Worm (Caenorhabditis elegans): Measurements from ENCODE around the gene ZK896.4.

DNA sequence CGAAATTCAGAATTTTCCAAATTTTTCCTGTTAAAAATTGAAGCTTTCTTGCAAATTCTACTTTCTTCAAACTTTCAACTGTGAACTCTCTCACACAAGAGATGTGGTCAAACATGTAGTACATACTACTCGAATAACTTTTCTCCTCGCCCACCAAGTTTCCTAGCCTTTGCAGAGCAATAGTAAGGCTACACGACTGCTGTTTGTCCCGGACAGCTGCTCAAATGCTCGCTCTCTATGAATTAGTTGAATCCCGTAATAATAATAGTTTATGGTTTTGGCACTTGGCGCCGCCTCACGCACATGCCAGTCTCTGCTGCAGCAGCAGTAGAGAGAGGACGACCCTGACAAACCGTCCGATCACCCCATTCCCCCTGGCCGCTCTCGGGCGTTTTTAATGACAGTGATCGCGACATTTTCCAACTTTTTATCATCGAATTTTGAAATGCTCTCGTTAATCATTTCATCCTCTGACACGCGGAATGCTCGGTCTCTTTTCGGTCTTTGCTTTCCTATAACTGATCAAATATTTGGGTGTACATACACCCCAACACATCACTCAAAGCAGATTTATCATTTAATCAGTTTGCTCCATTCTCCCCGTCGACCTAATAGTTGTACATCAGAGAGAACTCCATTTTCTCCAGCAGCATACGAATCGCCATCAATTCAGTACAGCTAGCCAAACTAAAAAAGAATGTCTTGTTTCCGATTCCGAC is 49.2 kb downstream of the ZK896.4 start:
- no peak for TF ChIP-seq ceh-9 (tag; optimal IDR thresholded peaks at IDR 0.05)
- TF ChIP-seq pag-3 (tag; optimal IDR thresholded peaks at IDR 0.05; ENCODE audit: borderline replicate concordance) = no peak
- TF ChIP-seq pha-2 (tag; optimal IDR thresholded peaks at IDR 0.05) = no peak
- no peak for TF ChIP-seq pqm-1 (tag; optimal IDR thresholded peaks at IDR 0.05)
- no peak for TF ChIP-seq ama-1 (optimal IDR thresholded peaks at IDR 0.05)
- no peak for TF ChIP-seq ceh-2 (tag; optimal IDR thresholded peaks at IDR 0.05)
- TF ChIP-seq rnt-1 (tag; optimal IDR thresholded peaks at IDR 0.05) = no peak
- TF ChIP-seq nhr-11 (tag; optimal IDR thresholded peaks at IDR 0.05) = no peak
- TF ChIP-seq sox-2 (GFP tag; IDR thresholded peaks at IDR 0.05) = no peak
- no peak for TF ChIP-seq eyg-1 (tag; optimal IDR thresholded peaks at IDR 0.05)
- no peak for TF ChIP-seq tbx-2 (tag; optimal IDR thresholded peaks at IDR 0.05)
- no peak for TF ChIP-seq unc-55 (GFP tag; optimal IDR thresholded peaks at IDR 0.05)

All from whole organism, late embryonic.